Worm (Caenorhabditis elegans) whole organism, L2 larva: ENCODE results near the gene dnj-10.

Source experiments
- C34F6.9 ChIP-seq: fragments of 150-350 bp; optimal IDR thresholded peaks from 2 replicates; lab custom pipeline; 2014; ENCODE audit warnings: missing biosample characterization, missing genetic modification characterization
- F13H6.1 ChIP-seq: sonication (generic microtip); optimal IDR thresholded peaks from 2 replicates; lab custom pipeline; 2016; ENCODE audit warnings: missing genetic modification characterization, missing compliant biosample characterization
- R02D3.7 ChIP-seq: fragments of 150-350 bp; optimal IDR thresholded peaks from 2 replicates; lab custom pipeline; 2014; ENCODE audit warnings: missing biosample characterization, missing genetic modification characterization
- Y55F3AM.14 ChIP-seq: fragments of 200-800 bp; sonication (Bioruptor generic); optimal IDR thresholded peaks from 2 replicates; lab custom pipeline; 2018; ENCODE audit warnings: mild to moderate bottlenecking, missing genetic modification characterization, missing compliant biosample characterization
- ZK546.5 ChIP-seq: sonication (generic microtip); optimal IDR thresholded peaks from 2 replicates; lab custom pipeline; 2017; ENCODE audit warnings: missing biosample characterization, missing genetic modification characterization
- alr-1 ChIP-seq: fragments of 150-350 bp; optimal IDR thresholded peaks from 2 replicates; lab custom pipeline; 2014; ENCODE audit warnings: missing biosample characterization, missing genetic modification characterization
- aly-2 ChIP-seq: fragments of 150-350 bp; optimal IDR thresholded peaks from 2 replicates; lab custom pipeline; 2014; ENCODE audit warnings: missing biosample characterization, missing genetic modification characterization
- ama-1 ChIP-seq: fragments of 150-350 bp; optimal IDR thresholded peaks from 2 replicates; lab custom pipeline; 2018; ENCODE audit warnings: inconsistent platforms
- ceh-16 ChIP-seq: fragments of 150-350 bp; optimal IDR thresholded peaks from 2 replicates; lab custom pipeline; 2014; ENCODE audit warnings: missing biosample characterization, missing genetic modification characterization
- ceh-82 ChIP-seq: fragments of 150-350 bp; optimal IDR thresholded peaks from 2 replicates; lab custom pipeline; 2014; ENCODE audit warnings: missing biosample characterization, missing genetic modification characterization
- crh-2 ChIP-seq: sonication (generic microtip); optimal IDR thresholded peaks from 2 replicates; lab custom pipeline; 2017; ENCODE audit warnings: missing biosample characterization, missing genetic modification characterization
- dmd-4 ChIP-seq: sonication (generic microtip); optimal IDR thresholded peaks from 2 replicates; lab custom pipeline; 2017; ENCODE audit warnings: missing biosample characterization, missing genetic modification characterization
- egl-27 ChIP-seq: sonication (generic microtip); optimal IDR thresholded peaks from 3 replicates; lab custom pipeline; 2017; ENCODE audit warnings: missing biosample characterization, missing genetic modification reagents, missing genetic modification characterization
- elt-1 ChIP-seq: fragments of 150-350 bp; optimal IDR thresholded peaks from 2 replicates; lab custom pipeline; 2014; ENCODE audit warnings: missing biosample characterization, missing genetic modification characterization
- elt-3 ChIP-seq: sonication (generic microtip); optimal IDR thresholded peaks from 2 replicates; lab custom pipeline; 2017; ENCODE audit warnings: missing biosample characterization, missing genetic modification characterization
- fos-1 ChIP-seq: fragments of 150-350 bp; optimal IDR thresholded peaks from 2 replicates; lab custom pipeline; 2014; ENCODE audit warnings: missing biosample characterization, missing genetic modification characterization
- gmeb-1 ChIP-seq: fragments of 150-350 bp; optimal IDR thresholded peaks from 2 replicates; lab custom pipeline; 2014; ENCODE audit warnings: missing biosample characterization, missing genetic modification characterization
- lin-11 ChIP-seq: fragments of 150-350 bp; sonication (generic microtip); optimal IDR thresholded peaks from 2 replicates; lab custom pipeline; 2014; ENCODE audit warnings: missing biosample characterization, missing genetic modification characterization, inconsistent platforms, mixed read lengths
- lin-13 ChIP-seq: fragments of 150-350 bp; optimal IDR thresholded peaks from 2 replicates; lab custom pipeline; 2014; ENCODE audit warnings: missing biosample characterization, missing genetic modification reagents, missing genetic modification characterization
- lsy-2 ChIP-seq, 2 experiments: fragments of 150-350 bp in 1 of 2; sonication (generic microtip) in 1 of 2; optimal IDR thresholded peaks; 2 replicates each; lab custom pipeline; 2014 to 2017; ENCODE audit warnings: missing biosample characterization in 2 of 2, missing genetic modification characterization in 2 of 2
- mab-5 ChIP-seq: fragments of 150-350 bp; optimal IDR thresholded peaks from 2 replicates; lab custom pipeline; 2014; ENCODE audit warnings: missing biosample characterization, missing genetic modification characterization
- mbf-1 ChIP-seq: sonication (generic microtip); optimal IDR thresholded peaks from 2 replicates; lab custom pipeline; 2017; ENCODE audit warnings: missing biosample characterization, missing genetic modification characterization
- mdl-1 ChIP-seq, 2 experiments: fragments of 150-350 bp in 1 of 2; sonication (generic microtip) in 1 of 2; optimal IDR thresholded peaks; 2 replicates each; lab custom pipeline; 2017; ENCODE audit warnings: missing biosample characterization in 2 of 2, missing genetic modification characterization in 2 of 2
- nhr-12 ChIP-seq: fragments of 150-350 bp; optimal IDR thresholded peaks from 2 replicates; lab custom pipeline; 2014; ENCODE audit warnings: missing biosample characterization, missing genetic modification characterization
- nhr-129 ChIP-seq: fragments of 150-350 bp; optimal IDR thresholded peaks from 2 replicates; lab custom pipeline; 2014; ENCODE audit warnings: missing biosample characterization, missing genetic modification characterization
- nhr-21 ChIP-seq: fragments of 150-350 bp; optimal IDR thresholded peaks from 2 replicates; lab custom pipeline; 2014; ENCODE audit warnings: missing biosample characterization, missing genetic modification characterization
- nhr-23 ChIP-seq: fragments of 150-350 bp; optimal IDR thresholded peaks from 2 replicates; lab custom pipeline; 2014; ENCODE audit warnings: missing biosample characterization, missing genetic modification reagents, missing genetic modification characterization
- nhr-237 ChIP-seq: fragments of 150-350 bp; optimal IDR thresholded peaks from 2 replicates; lab custom pipeline; 2014; ENCODE audit warnings: missing biosample characterization, missing genetic modification characterization
- nhr-25 ChIP-seq: fragments of 150-350 bp; sonication (generic microtip); optimal IDR thresholded peaks from 3 replicates; lab custom pipeline; 2014; ENCODE audit warnings: missing biosample characterization, missing genetic modification characterization
- nhr-6 ChIP-seq: fragments of 150-350 bp; optimal IDR thresholded peaks from 2 replicates; lab custom pipeline; 2014; ENCODE audit warnings: missing biosample characterization, missing genetic modification characterization
- nhr-77 ChIP-seq: fragments of 150-350 bp; optimal IDR thresholded peaks from 2 replicates; lab custom pipeline; 2014; ENCODE audit warnings: missing biosample characterization, missing genetic modification characterization
- peb-1 ChIP-seq: fragments of 150-350 bp; optimal IDR thresholded peaks from 2 replicates; lab custom pipeline; 2014; ENCODE audit warnings: missing biosample characterization, missing genetic modification characterization
- sem-4 ChIP-seq: fragments of 150-350 bp; optimal IDR thresholded peaks from 2 replicates; lab custom pipeline; 2014; ENCODE audit warnings: missing biosample characterization, missing genetic modification reagents, missing genetic modification characterization
- skn-1 ChIP-seq: sonication (generic microtip); optimal IDR thresholded peaks from 2 replicates; lab custom pipeline; 2017; ENCODE audit warnings: missing biosample characterization, missing genetic modification characterization
- sma-3 ChIP-seq: sonication (generic microtip); optimal IDR thresholded peaks from 2 replicates; lab custom pipeline; 2016; ENCODE audit warnings: missing genetic modification reagents, missing genetic modification characterization, missing compliant biosample characterization
- sma-9 ChIP-seq, 2 experiments: fragments of 150-350 bp in 1 of 2; sonication (generic microtip) in 1 of 2; optimal IDR thresholded peaks; 2 replicates each; lab custom pipeline; 2014 to 2016; ENCODE audit warnings: missing genetic modification characterization in 2 of 2, mild to moderate bottlenecking in 1 of 2, missing biosample characterization in 1 of 2, missing compliant biosample characterization in 1 of 2, missing genetic modification reagents in 1 of 2, moderate library complexity in 1 of 2
- snpc-4 ChIP-seq: fragments of 150-350 bp; optimal IDR thresholded peaks from 2 replicates; lab custom pipeline; 2014; ENCODE audit warnings: missing biosample characterization, missing genetic modification characterization
- unc-39 ChIP-seq: fragments of 150-350 bp; optimal IDR thresholded peaks from 2 replicates; lab custom pipeline; 2014; ENCODE audit warnings: missing biosample characterization, missing genetic modification characterization
- unc-55 ChIP-seq: fragments of 150-350 bp; sonication (generic microtip); optimal IDR thresholded peaks from 3 replicates; lab custom pipeline; 2014; ENCODE audit warnings: missing biosample characterization, missing genetic modification reagents, missing genetic modification characterization
- unc-62 ChIP-seq: fragments of 150-350 bp; optimal IDR thresholded peaks from 2 replicates; lab custom pipeline; 2014; ENCODE audit warnings: missing biosample characterization, missing genetic modification reagents, missing genetic modification characterization
- zag-1 ChIP-seq: fragments of 150-350 bp; optimal IDR thresholded peaks from 2 replicates; lab custom pipeline; 2014; ENCODE audit warnings: missing biosample characterization, missing genetic modification characterization
- ztf-1 ChIP-seq: fragments of 200-800 bp; sonication (Bioruptor generic); conservative IDR thresholded peaks from 2 replicates; pipeline ENCODE4 v1.3.6; 2022; ENCODE audit warnings: missing genetic modification characterization, missing compliant biosample characterization
- ztf-11 ChIP-seq: sonication (generic microtip); optimal IDR thresholded peaks from 2 replicates; lab custom pipeline; 2017; ENCODE audit warnings: missing biosample characterization, missing genetic modification characterization
- ztf-4 ChIP-seq: fragments of 150-350 bp; optimal IDR thresholded peaks from 2 replicates; lab custom pipeline; 2014; ENCODE audit warnings: missing biosample characterization, missing genetic modification characterization

Gene dnj-10

DNA sequence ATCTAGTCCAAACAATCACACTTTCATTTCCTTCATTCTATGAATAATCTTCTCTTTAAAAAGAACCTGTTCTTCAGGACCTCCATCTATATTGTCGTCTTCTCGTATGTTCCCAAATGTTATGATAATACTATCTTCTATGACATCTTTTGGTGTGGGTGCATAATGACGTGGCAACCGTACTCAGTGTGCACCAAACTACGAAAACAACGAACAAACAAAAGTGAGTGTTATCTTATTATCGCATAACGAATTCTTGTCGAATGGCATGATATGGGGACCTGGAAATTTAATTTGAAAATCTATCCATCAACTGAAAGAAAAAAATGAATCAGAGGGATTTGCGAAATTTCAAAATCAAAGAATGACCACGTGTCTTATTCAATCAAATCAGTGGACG is 25.1 kb downstream of the dnj-10 start:
- peak; percentile 71 for TF ChIP-seq crh-2 (tag; lab: Kevin White, UChicago)
- no peak for TF ChIP-seq ztf-11

DNA sequence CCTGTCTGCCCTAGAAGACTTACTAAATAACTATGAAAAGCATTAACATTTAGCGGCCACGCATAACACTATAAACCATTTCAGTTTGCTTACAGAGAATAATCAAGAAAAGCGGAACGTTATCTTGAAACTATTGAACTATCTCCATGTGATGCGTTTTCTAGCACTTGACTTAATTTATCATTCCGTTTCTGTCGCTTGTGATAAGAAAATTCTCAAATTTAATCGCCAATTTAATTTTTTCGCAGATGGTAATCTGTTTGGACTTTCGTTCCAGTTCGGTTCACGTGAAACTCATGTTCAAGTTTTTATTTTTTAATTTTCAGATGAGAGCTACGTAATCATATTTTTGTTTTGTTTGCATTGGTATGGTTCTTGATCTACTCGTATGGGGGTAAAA is 26.0 kb downstream of the dnj-10 start:
- TF ChIP-seq sma-9 (GFP tag; optimal IDR thresholded peaks at IDR 0.05; lab: Kevin White, UChicago): peak; percentile 90
- no peak for TF ChIP-seq sma-9 (tag; optimal IDR thresholded peaks at IDR 0.05; lab: Kevin White, UChicago)
- TF ChIP-seq C34F6.9 (tag; lab: Kevin White, UChicago): no peak
- TF ChIP-seq ceh-82 (tag; lab: Kevin White, UChicago): no peak
- peak; percentile 55 for TF ChIP-seq gmeb-1 (tag; lab: Kevin White, UChicago)
- TF ChIP-seq crh-2 (tag; lab: Kevin White, UChicago): peak; percentile 68
- no peak for TF ChIP-seq nhr-237 (tag; lab: Kevin White, UChicago)
- TF ChIP-seq F13H6.1 (tag; lab: Kevin White, UChicago): peak; percentile 53
- TF ChIP-seq ceh-16: no peak
- TF ChIP-seq unc-62 (GFP tag; lab: Kevin White, UChicago): no peak
- peak; percentile 60 for TF ChIP-seq skn-1 (tag; lab: Kevin White, UChicago)
- peak; percentile 55 for TF ChIP-seq sma-3 (GFP tag; lab: Kevin White, UChicago)
- peak; percentile 76 for TF ChIP-seq fos-1 (tag; lab: Kevin White, UChicago)
- TF ChIP-seq ZK546.5 (tag; lab: Kevin White, UChicago): no peak
- TF ChIP-seq lsy-2 (tag; optimal IDR thresholded peaks at IDR 0.05; lab: Kevin White, UChicago): peak in 1 of 2 experiments; percentile 8

DNA sequence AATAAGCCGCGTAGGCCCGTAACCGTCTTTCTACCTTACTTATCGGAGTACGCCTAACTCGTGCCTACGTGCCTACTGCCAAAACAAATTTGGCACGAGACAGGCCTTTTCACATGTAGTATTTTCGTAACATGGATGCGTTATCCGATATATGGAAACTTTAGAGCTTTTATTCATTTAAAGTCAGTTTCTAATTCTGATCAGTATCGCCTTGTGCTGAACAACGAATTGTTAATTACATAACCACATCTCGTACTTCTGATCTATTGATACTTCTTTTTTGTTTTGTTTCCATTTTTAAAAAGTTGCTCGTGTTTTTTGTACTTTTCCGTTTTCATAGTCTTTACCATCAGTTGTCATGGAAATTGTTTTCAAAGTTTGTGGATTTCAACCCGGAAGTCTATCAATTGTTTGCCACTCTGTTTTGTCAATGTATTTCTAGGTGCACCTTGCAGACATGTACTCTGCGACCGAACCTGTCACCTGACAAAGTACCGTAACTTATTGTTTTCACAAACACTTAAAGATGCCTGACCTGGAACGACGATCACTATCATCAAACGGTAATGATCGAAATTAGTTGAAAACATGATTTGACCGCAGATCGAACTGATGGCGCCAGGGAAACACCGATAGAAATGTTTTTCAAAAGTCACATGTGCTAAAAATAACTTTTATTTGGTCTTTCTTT is 26.9 kb downstream of the dnj-10 start:
- TF ChIP-seq crh-2 (tag; lab: Kevin White, UChicago): no peak

DNA sequence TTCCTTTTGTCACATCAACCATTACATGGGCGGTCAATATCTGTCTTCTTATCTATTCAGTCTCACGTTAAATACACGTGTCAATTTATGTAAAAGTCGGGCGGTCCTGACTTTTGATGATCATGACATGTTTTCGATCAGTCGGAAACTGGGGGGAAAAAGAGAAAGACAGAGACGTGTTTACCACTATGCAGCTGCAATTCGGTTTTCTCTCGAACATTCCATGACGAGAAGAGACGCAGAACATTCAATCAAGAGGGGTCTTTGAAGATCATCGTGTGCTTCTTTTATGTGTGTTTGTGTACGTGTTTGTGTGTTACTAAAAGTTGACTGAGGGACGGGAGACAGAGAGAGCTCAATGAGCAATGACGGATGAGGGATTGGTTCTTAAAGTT is 27.4 kb downstream of the dnj-10 start:
- peak; percentile 53 for TF ChIP-seq mab-5
- peak; percentile 79 for TF ChIP-seq lin-13
- TF ChIP-seq F13H6.1 (tag; lab: Kevin White, UChicago): peak; percentile 98
- TF ChIP-seq sem-4 (tag; lab: Kevin White, UChicago): peak; percentile 92
- no peak for TF ChIP-seq R02D3.7
- TF ChIP-seq nhr-25 (tag; lab: Kevin White, UChicago): peak; percentile 97
- peak; percentile 83 for TF ChIP-seq fos-1 (tag; lab: Kevin White, UChicago)
- TF ChIP-seq lsy-2 (tag; optimal IDR thresholded peaks at IDR 0.05; lab: Kevin White, UChicago): peak; percentile 28 to 91
- TF ChIP-seq ztf-1 (GFP tag; lab: Robert Waterston, UW): no peak
- no peak for TF ChIP-seq mbf-1 (tag; lab: Kevin White, UChicago)
- TF ChIP-seq unc-62 (GFP tag; lab: Kevin White, UChicago): peak; percentile 59
- peak; percentile 93 for TF ChIP-seq nhr-6 (tag; lab: Kevin White, UChicago)
- TF ChIP-seq C34F6.9 (tag; lab: Kevin White, UChicago): peak; percentile 96
- TF ChIP-seq snpc-4 (tag; lab: Kevin White, UChicago): peak; percentile 31
- peak; percentile 99 for TF ChIP-seq crh-2 (tag; lab: Kevin White, UChicago)
- no peak for TF ChIP-seq alr-1 (tag; lab: Kevin White, UChicago)
- TF ChIP-seq lin-11 (tag; lab: Kevin White, UChicago): peak; percentile 53
- no peak for TF ChIP-seq peb-1
- no peak for TF ChIP-seq ceh-82 (tag; lab: Kevin White, UChicago)
- TF ChIP-seq ceh-16: no peak
- peak; percentile 54 for TF ChIP-seq zag-1
- TF ChIP-seq nhr-23: no peak
- TF ChIP-seq elt-1 (tag; lab: Kevin White, UChicago): no peak
- TF ChIP-seq nhr-77 (tag; lab: Kevin White, UChicago): no peak
- peak; percentile 93 for TF ChIP-seq ztf-4
- peak; percentile 67 for TF ChIP-seq ama-1 (lab: Kevin White, UChicago)
- TF ChIP-seq ztf-11: no peak
- peak; percentile 97 for TF ChIP-seq nhr-21 (tag; lab: Kevin White, UChicago)
- no peak for TF ChIP-seq unc-39
- TF ChIP-seq unc-55 (GFP tag; lab: Kevin White, UChicago): peak; percentile 95
- peak; percentile 82 for TF ChIP-seq gmeb-1 (tag; lab: Kevin White, UChicago)
- TF ChIP-seq nhr-12 (tag; lab: Kevin White, UChicago): no peak
- peak in 1 of 2 experiments; percentile 84 for TF ChIP-seq mdl-1 (tag; optimal IDR thresholded peaks at IDR 0.05; lab: Kevin White, UChicago)
- TF ChIP-seq elt-3: no peak
- peak; percentile 97 for TF ChIP-seq sma-3 (GFP tag; lab: Kevin White, UChicago)
- peak; percentile 97 for TF ChIP-seq nhr-129 (tag; lab: Kevin White, UChicago)
- peak; percentile 53 for TF ChIP-seq egl-27 (tag; lab: Kevin White, UChicago)
- TF ChIP-seq Y55F3AM.14 (GFP tag; lab: Kevin White, UChicago): peak; percentile 94
- TF ChIP-seq nhr-237 (tag; lab: Kevin White, UChicago): no peak
- no peak for TF ChIP-seq skn-1 (tag; lab: Kevin White, UChicago)
- TF ChIP-seq ZK546.5 (tag; lab: Kevin White, UChicago): no peak
- TF ChIP-seq aly-2 (tag; lab: Kevin White, UChicago): no peak
- TF ChIP-seq dmd-4 (tag; lab: Kevin White, UChicago): no peak
- TF ChIP-seq sma-9 (GFP tag; optimal IDR thresholded peaks at IDR 0.05; lab: Kevin White, UChicago): peak; percentile 95
- no peak for TF ChIP-seq sma-9 (tag; optimal IDR thresholded peaks at IDR 0.05; lab: Kevin White, UChicago)
